Worm (Caenorhabditis elegans): ENCODE data around the gene bre-5.

The bre-5 gene

DNA sequence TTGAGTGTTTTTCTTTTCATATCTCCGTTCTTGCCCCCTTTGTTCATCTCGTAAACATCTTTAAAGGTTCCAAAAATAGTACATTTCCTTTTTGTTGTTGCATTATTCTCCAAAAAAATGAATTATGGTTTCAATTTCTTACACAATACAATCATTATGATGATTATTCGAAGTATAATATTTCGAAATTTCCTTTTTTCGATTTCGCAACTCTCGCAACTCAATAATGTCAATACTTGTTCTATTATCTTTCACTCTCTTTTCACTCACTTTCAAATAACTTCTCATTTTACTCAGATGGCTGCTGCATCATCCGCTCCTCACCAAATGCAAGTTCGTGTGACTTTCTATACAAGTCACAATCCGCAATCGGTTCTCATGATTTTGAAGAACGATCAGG lies 17.0 kb downstream of the bre-5 start, which contains the start of gene sqst-1:
sqst-1 (plus strand) TSS at position 298 of the 400 bp plus-strand sequence.
- TF ChIP-seq sem-2 (GFP tag; optimal IDR thresholded peaks at IDR 0.05) (no peak), sptf-1 (tag; optimal IDR thresholded peaks at IDR 0.05) (no peak), cnd-1 (tag; optimal IDR thresholded peaks at IDR 0.05) (no peak), ceh-83 (GFP tag; optimal IDR thresholded peaks at IDR 0.05) (no peak), nhr-76 (tag; optimal IDR thresholded peaks at IDR 0.05) (no peak), ceh-39 (tag; optimal IDR thresholded peaks at IDR 0.05) (no peak)

DNA sequence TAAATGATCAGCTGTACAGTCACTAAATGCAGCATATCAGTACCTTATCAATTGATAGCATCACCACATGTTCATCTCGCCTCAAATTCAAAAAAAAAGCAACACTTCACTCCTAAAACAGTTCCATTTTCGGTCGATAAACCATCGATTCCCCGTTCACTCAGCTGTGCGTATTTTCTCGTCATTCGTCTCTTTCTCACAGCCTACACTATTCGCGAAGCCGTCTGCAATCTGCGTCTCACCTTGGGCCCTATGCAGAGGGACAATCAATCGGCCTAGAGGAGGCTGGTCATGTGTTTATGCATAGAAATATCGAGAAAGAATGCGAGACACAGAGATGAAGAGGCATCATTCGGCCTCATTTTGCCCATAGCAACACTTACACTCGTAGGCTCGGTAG lies 18.6 kb downstream of the bre-5 start:
- peak; percentile 27 for TF ChIP-seq nhr-2 (tag; optimal IDR thresholded peaks at IDR 0.05)
- peak; percentile 58 for TF ChIP-seq lsy-2 (tag; optimal IDR thresholded peaks at IDR 0.05)
- peak; percentile 98 for TF ChIP-seq ceh-39 (tag; optimal IDR thresholded peaks at IDR 0.05)
- peak; percentile 76 for TF ChIP-seq hlh-1 (tag; optimal IDR thresholded peaks at IDR 0.05)
- no peak for TF ChIP-seq bed-3 (GFP tag; optimal IDR thresholded peaks at IDR 0.05)
- no peak for TF ChIP-seq blmp-1 (tag; optimal IDR thresholded peaks at IDR 0.05)
- no peak for TF ChIP-seq zip-8 (tag; optimal IDR thresholded peaks at IDR 0.05)
- TF ChIP-seq mls-2 (tag; optimal IDR thresholded peaks at IDR 0.05) = peak; percentile 81
- TF ChIP-seq elt-3 (tag; optimal IDR thresholded peaks at IDR 0.05) = no peak
- TF ChIP-seq mep-1 (tag; optimal IDR thresholded peaks at IDR 0.05) = peak; percentile 65
- peak; percentile 37 for TF ChIP-seq drap-1 (GFP tag; optimal IDR thresholded peaks at IDR 0.05)
- peak; percentile 55 for TF ChIP-seq ces-1 (GFP tag; optimal IDR thresholded peaks at IDR 0.05)
- no peak for TF ChIP-seq sem-2 (GFP tag; optimal IDR thresholded peaks at IDR 0.05)
- TF ChIP-seq pha-4 (tag; optimal IDR thresholded peaks at IDR 0.05) = peak; percentile 90
- peak; percentile 32 for TF ChIP-seq tbx-8 (GFP tag; optimal IDR thresholded peaks at IDR 0.05)
- TF ChIP-seq ztf-11 (tag; optimal IDR thresholded peaks at IDR 0.05) = no peak
- no peak for TF ChIP-seq ceh-43 (GFP tag; optimal IDR thresholded peaks at IDR 0.05)
- peak; percentile 31 for TF ChIP-seq sptf-1 (tag; optimal IDR thresholded peaks at IDR 0.05)
- no peak for TF ChIP-seq flh-1 (GFP tag; optimal IDR thresholded peaks at IDR 0.05)
- TF ChIP-seq nhr-237 (tag; optimal IDR thresholded peaks at IDR 0.05) = peak; percentile 79
- TF ChIP-seq ceh-83 (GFP tag; optimal IDR thresholded peaks at IDR 0.05) = no peak
- no peak for TF ChIP-seq unc-39 (tag; optimal IDR thresholded peaks at IDR 0.05)
- peak; percentile 65 for TF ChIP-seq ham-2 (GFP tag; optimal IDR thresholded peaks at IDR 0.05)
- TF ChIP-seq mab-5 (tag; optimal IDR thresholded peaks at IDR 0.05) = no peak
- no peak for TF ChIP-seq lin-32 (GFP tag; optimal IDR thresholded peaks at IDR 0.05)
- TF ChIP-seq nhr-28 (tag; optimal IDR thresholded peaks at IDR 0.05) = no peak
- peak; percentile 79 for TF ChIP-seq unc-62 (GFP tag; optimal IDR thresholded peaks at IDR 0.05)
- TF ChIP-seq unc-120 (tag; optimal IDR thresholded peaks at IDR 0.05; ENCODE audit: poor library complexity, severe bottlenecking) = peak; percentile 68
- peak; percentile 11 for TF ChIP-seq elt-1 (tag; optimal IDR thresholded peaks at IDR 0.05; ENCODE audit: borderline replicate concordance, insufficient read depth)
- no peak for TF ChIP-seq M03D4.4 (tag; optimal IDR thresholded peaks at IDR 0.05)
- TF ChIP-seq snpc-4 (tag; optimal IDR thresholded peaks at IDR 0.05) = no peak
- TF ChIP-seq lin-13 (tag; optimal IDR thresholded peaks at IDR 0.05) = peak; percentile 54
- peak; percentile 50 for TF ChIP-seq cnd-1 (tag; optimal IDR thresholded peaks at IDR 0.05)
- TF ChIP-seq nhr-12 (tag; optimal IDR thresholded peaks at IDR 0.05) = no peak
- no peak for TF ChIP-seq nhr-76 (tag; optimal IDR thresholded peaks at IDR 0.05)

DNA sequence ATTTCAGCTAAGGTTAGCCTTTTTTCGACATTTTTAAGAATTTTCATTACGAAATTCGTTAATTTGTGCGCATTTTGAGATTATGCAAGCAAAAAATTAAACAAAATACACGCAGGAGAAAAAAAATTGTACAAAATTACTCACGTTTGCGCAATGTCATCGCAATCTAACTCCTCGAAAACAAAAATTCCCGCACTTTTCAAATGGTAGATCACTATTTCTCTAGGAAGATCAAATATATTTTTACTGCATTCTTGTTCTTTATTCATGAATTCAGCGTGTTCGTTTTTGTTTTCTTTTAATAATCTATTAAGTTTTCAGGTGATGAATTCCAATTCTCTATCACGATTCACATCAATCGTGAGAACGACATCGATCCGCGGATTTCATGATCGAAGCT lies 20.0 kb downstream of the bre-5 start, which contains the start of the genes T12G3.6 and mrpl-51:
T12G3.6 (minus strand) TSS at position 269 of the 400 bp plus-strand sequence.
mrpl-51 (plus strand) TSS at position 322 of the 400 bp plus-strand sequence.
- TF ChIP-seq flh-1 (GFP tag; optimal IDR thresholded peaks at IDR 0.05) = no peak
- TF ChIP-seq drap-1 (GFP tag; optimal IDR thresholded peaks at IDR 0.05) = no peak
- TF ChIP-seq mep-1 (tag; optimal IDR thresholded peaks at IDR 0.05) = no peak
- TF ChIP-seq sem-2 (GFP tag; optimal IDR thresholded peaks at IDR 0.05) = no peak
- TF ChIP-seq ces-1 (GFP tag; optimal IDR thresholded peaks at IDR 0.05) = no peak
- no peak for TF ChIP-seq unc-62 (GFP tag; optimal IDR thresholded peaks at IDR 0.05)
- TF ChIP-seq sptf-1 (tag; optimal IDR thresholded peaks at IDR 0.05) = no peak
- no peak for TF ChIP-seq lin-32 (GFP tag; optimal IDR thresholded peaks at IDR 0.05)
- no peak for TF ChIP-seq tbx-8 (GFP tag; optimal IDR thresholded peaks at IDR 0.05)
- TF ChIP-seq nhr-2 (tag; optimal IDR thresholded peaks at IDR 0.05) = no peak
- TF ChIP-seq mls-2 (tag; optimal IDR thresholded peaks at IDR 0.05) = no peak
- no peak for TF ChIP-seq nhr-28 (tag; optimal IDR thresholded peaks at IDR 0.05)
- no peak for TF ChIP-seq nhr-12 (tag; optimal IDR thresholded peaks at IDR 0.05)

Measured in whole organism, mixed stage, embryonic.